Fruit fly (Drosophila melanogaster) whole organism, prepupa: ENCODE results near the gene Dad1.

Experiments
- CG11294 ChIP-seq: fragments of 200-800 bp; sonication (Bioruptor generic); IDR thresholded peaks from 2 replicates; pipeline ENCODE4 v1.3.6; 2022; ENCODE audit warnings: missing biosample characterization, missing genetic modification characterization
- CG6854 ChIP-seq: fragments of 200-800 bp; sonication (Bioruptor generic); optimal IDR thresholded peaks from 2 replicates; lab custom pipeline; 2017; ENCODE audit warnings: missing biosample characterization, mild to moderate bottlenecking, missing genetic modification characterization
- CG8119 ChIP-seq: fragments of 200-800 bp; sonication (Bioruptor generic); IDR thresholded peaks from 3 replicates; pipeline ENCODE4 v1.3.6; 2022; ENCODE audit warnings: missing biosample characterization, missing genetic modification characterization
- CG8319 ChIP-seq: fragments of 200-800 bp; sonication (Bioruptor generic); optimal IDR thresholded peaks from 3 replicates; lab custom pipeline; 2016; ENCODE audit warnings: missing biosample characterization, missing genetic modification characterization
- Gug ChIP-seq: fragments of 200-800 bp; sonication (Bioruptor generic); IDR thresholded peaks from 2 replicates; pipeline ENCODE4 v1.3.6; 2022; ENCODE audit warnings: missing biosample characterization, missing genetic modification characterization
- Lpt ChIP-seq: fragments of 200-800 bp; sonication (Bioruptor generic); optimal IDR thresholded peaks from 3 replicates; lab custom pipeline; 2016; ENCODE audit warnings: missing biosample characterization, missing genetic modification characterization
- Met ChIP-seq: fragments of 200-800 bp; sonication (Bioruptor generic); optimal IDR thresholded peaks from 3 replicates; lab custom pipeline; 2016; ENCODE audit warnings: missing biosample characterization, missing genetic modification characterization
- OdsH ChIP-seq: fragments of 200-800 bp; sonication (Bioruptor generic); optimal IDR thresholded peaks from 3 replicates; lab custom pipeline; 2016; ENCODE audit warnings: missing biosample characterization, missing genetic modification characterization
- Sox15 ChIP-seq: fragments of 200-800 bp; sonication (Bioruptor generic); optimal IDR thresholded peaks from 3 replicates; lab custom pipeline; 2016; ENCODE audit warnings: missing biosample characterization, missing genetic modification characterization
- dac ChIP-seq: fragments of 200-800 bp; sonication (Bioruptor generic); optimal IDR thresholded peaks from 2 replicates; lab custom pipeline; 2017; ENCODE audit warnings: missing biosample characterization, mild to moderate bottlenecking, missing genetic modification characterization
- fd59A ChIP-seq: fragments of 200-800 bp; sonication (Bioruptor generic); optimal IDR thresholded peaks from 2 replicates; lab custom pipeline; 2017; ENCODE audit warnings: missing biosample characterization, mild to moderate bottlenecking, missing genetic modification characterization, missing genetic modification reagents
- vri ChIP-seq: fragments of 200-800 bp; sonication (Bioruptor generic); optimal IDR thresholded peaks from 3 replicates; lab custom pipeline; 2016; ENCODE audit warnings: missing biosample characterization, mild to moderate bottlenecking, missing genetic modification characterization

DNA sequence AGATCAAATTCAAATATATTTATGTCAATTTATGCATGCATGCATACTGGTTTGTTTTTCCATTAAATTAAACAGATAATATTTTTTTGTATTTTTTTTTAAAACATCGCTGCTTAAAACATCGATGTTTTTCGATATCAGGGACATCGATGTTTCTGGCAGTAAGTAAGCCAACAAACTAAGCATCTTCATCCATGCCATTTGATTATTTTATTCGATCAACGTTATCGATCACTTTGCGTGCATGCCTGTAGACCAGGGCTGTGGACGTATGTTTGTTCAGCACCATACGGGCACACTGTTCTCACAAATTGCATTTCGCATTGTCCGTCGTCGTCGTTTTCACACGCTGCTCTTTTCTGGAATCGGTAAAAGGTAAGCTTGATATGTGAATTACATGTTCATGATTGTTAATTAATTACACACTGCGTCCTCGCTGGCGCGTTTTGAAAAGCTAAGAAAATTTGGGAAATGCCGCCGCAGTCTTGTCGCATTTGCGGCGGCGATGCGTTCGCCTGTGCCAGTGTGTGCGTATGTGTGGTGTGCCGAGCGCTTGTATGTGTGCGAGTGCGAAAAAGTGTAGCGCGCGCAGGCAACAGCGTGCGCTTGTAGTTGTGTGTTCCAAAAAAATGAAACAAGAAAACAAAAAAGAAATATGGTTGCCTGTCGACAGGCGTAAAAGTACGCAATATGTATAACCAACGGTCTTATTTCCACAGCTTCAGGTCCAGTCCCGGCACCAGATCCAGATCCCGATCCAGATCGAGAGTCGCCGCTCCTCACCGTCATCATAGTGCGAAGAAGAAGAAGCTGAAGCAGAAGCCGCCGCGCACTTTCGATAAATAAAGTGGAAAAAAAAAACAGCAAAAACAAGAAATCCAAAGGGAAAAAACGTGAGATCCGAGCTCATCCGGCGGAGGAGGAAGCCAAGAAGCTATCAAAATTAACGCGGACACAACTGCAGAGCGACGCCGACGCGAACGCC lies 19.6 kb upstream of the Dad1 start, which contains the start of gene emb:
- TF ChIP-seq vri (GFP tag; lab: Kevin White, UChicago) (no peak), Sox15 (GFP tag; lab: Kevin White, UChicago) (no peak), CG11294 (no peak), CG8319 (GFP tag; lab: Kevin White, UChicago) (no peak), dac (GFP tag; lab: Kevin White, UChicago) (no peak), fd59A (GFP tag; lab: Kevin White, UChicago) (no peak), Gug (GFP tag; lab: Robert Waterston, UW) (no peak), Met (GFP tag; lab: Kevin White, UChicago) (no peak), CG8119 (GFP tag; lab: Robert Waterston, UW) (peak; percentile 79), Lpt (GFP tag; lab: Kevin White, UChicago) (no peak), CG6854 (GFP tag; lab: Kevin White, UChicago) (peak; percentile 69), OdsH (GFP tag; lab: Kevin White, UChicago) (peak; percentile 30)
